Worm (Caenorhabditis elegans): ENCODE results near the gene wrt-1.

The wrt-1 gene

ce11 chrII:7537603-7538230 lies 6.9 kb downstream of the wrt-1 start, which contains the start of gene nfi-1:
Gene nfi-1 (plus strand): TSS chrII:7538180.
- TF ChIP-seq unc-62 (GFP tag; optimal IDR thresholded peaks at IDR 0.05) = no peak

ce11 chrII:7542952-7543351 lies 12.2 kb downstream of the wrt-1 start:
- no peak for TF ChIP-seq unc-62 (GFP tag; optimal IDR thresholded peaks at IDR 0.05)

- no peak for TF ChIP-seq unc-62 (GFP tag; optimal IDR thresholded peaks at IDR 0.05)
These were observed 13.0 kb downstream of the wrt-1 start, which contains the start of gene rol-8 for ce11 chrII:7543808-7544207. Gene rol-8 (plus strand): TSS chrII:7544108.

- TF ChIP-seq unc-62 (GFP tag; optimal IDR thresholded peaks at IDR 0.05) = no peak
These were observed 14.0 kb downstream of the wrt-1 start for ce11 chrII:7544782-7545181.

ce11 chrII:7545364-7545763 lies 14.6 kb downstream of the wrt-1 start:
- TF ChIP-seq unc-62 (GFP tag; optimal IDR thresholded peaks at IDR 0.05) = no peak

ce11 chrII:7547269-7547668 lies 16.5 kb downstream of the wrt-1 start:
- no peak for TF ChIP-seq unc-62 (GFP tag; optimal IDR thresholded peaks at IDR 0.05)

- no peak for TF ChIP-seq unc-62 (GFP tag; optimal IDR thresholded peaks at IDR 0.05)
These were observed 17.2 kb downstream of the wrt-1 start, which contains the start of gene fbxa-224 for ce11 chrII:7548044-7548443. Gene fbxa-224 (minus strand): TSS chrII:7548144.

- TF ChIP-seq unc-62 (GFP tag; optimal IDR thresholded peaks at IDR 0.05) = no peak
These were observed 18.2 kb downstream of the wrt-1 start, which contains the start of gene tph-1 for ce11 chrII:7549035-7549434. Gene tph-1 (plus strand): TSS chrII:7549335.

ce11 chrII:7553806-7554205 lies 23.0 kb downstream of the wrt-1 start, which contains the start of gene ZK1290.10:
Gene ZK1290.10 (minus strand): TSS chrII:7553906.
- no peak for TF ChIP-seq unc-62 (GFP tag; optimal IDR thresholded peaks at IDR 0.05)

ce11 chrII:7554716-7555247 lies 24.0 kb downstream of the wrt-1 start:
- TF ChIP-seq unc-62 (GFP tag; optimal IDR thresholded peaks at IDR 0.05) = no peak

- TF ChIP-seq unc-62 (GFP tag; optimal IDR thresholded peaks at IDR 0.05) = no peak
These were observed 24.7 kb downstream of the wrt-1 start, which contains the start of gene ZK1290.14 for ce11 chrII:7555454-7555853. Gene ZK1290.14 (minus strand): TSS chrII:7555592.

ce11 chrII:7557981-7558380 lies 27.2 kb downstream of the wrt-1 start:
- no peak for TF ChIP-seq unc-62 (GFP tag; optimal IDR thresholded peaks at IDR 0.05)

- TF ChIP-seq unc-62 (GFP tag; optimal IDR thresholded peaks at IDR 0.05) = no peak
These were observed 28.1 kb downstream of the wrt-1 start for ce11 chrII:7558864-7559263.

- TF ChIP-seq unc-62 (GFP tag; optimal IDR thresholded peaks at IDR 0.05) = no peak
These were observed 30.0 kb downstream of the wrt-1 start for ce11 chrII:7560844-7561243.

ce11 chrII:7561494-7561893 lies 30.7 kb downstream of the wrt-1 start, which contains the start of the genes ZK1290.11 and ZK1290.1:
Gene ZK1290.11 (minus strand): TSS chrII:7561594.
Gene ZK1290.1 (plus strand): TSS chrII:7561764.
- TF ChIP-seq unc-62 (GFP tag; optimal IDR thresholded peaks at IDR 0.05) = no peak

- no peak for TF ChIP-seq unc-62 (GFP tag; optimal IDR thresholded peaks at IDR 0.05)
These were observed 31.8 kb downstream of the wrt-1 start for ce11 chrII:7562616-7563015.

- TF ChIP-seq unc-62 (GFP tag; optimal IDR thresholded peaks at IDR 0.05) = no peak
These were observed 39.5 kb downstream of the wrt-1 start, which contains the start of gene F35D2.3 for ce11 chrII:7570305-7570704. Gene F35D2.3 (plus strand): TSS chrII:7570605.

All from whole organism, dauer.